Worm (Caenorhabditis elegans) whole organism, L4 larva: ENCODE data around the gene clec-24.

Source experiments
- F44E2.7 ChIP-seq: fragments of 200-800 bp; sonication (Bioruptor generic); IDR thresholded peaks from 2 replicates; pipeline ENCODE4 v2.1.2; 2022; ENCODE audit warnings: missing genetic modification characterization, missing compliant biosample characterization
- Y48G9A.11 ChIP-seq: fragments of 200-800 bp; sonication (Bioruptor generic); IDR thresholded peaks from 2 replicates; pipeline ENCODE4 v1.3.6; 2022; ENCODE audit warnings: missing genetic modification reagents, missing genetic modification characterization, missing compliant biosample characterization
- attf-4 ChIP-seq: sonication (generic microtip); optimal IDR thresholded peaks from 3 replicates; lab custom pipeline; 2017; ENCODE audit warnings: missing biosample characterization, missing genetic modification characterization
- ceh-32 ChIP-seq: sonication (generic microtip); optimal IDR thresholded peaks from 2 replicates; lab custom pipeline; 2016; ENCODE audit warnings: mild to moderate bottlenecking, missing genetic modification characterization, missing compliant biosample characterization; ENCODE audit not compliant: poor library complexity
- ceh-44 ChIP-seq: fragments of 200-800 bp; sonication (Bioruptor generic); IDR thresholded peaks from 2 replicates; pipeline ENCODE4 v1.3.6; 2022; ENCODE audit warnings: missing genetic modification reagents, missing genetic modification characterization, missing compliant biosample characterization
- cey-2 ChIP-seq: sonication (generic microtip); optimal IDR thresholded peaks from 3 replicates; lab custom pipeline; 2017; ENCODE audit warnings: missing genetic modification characterization, mild to moderate bottlenecking, missing compliant biosample characterization, antibody characterized with exemption, borderline replicate concordance; ENCODE audit not compliant: insufficient read depth
- egl-27 ChIP-seq: sonication (generic microtip); optimal IDR thresholded peaks from 3 replicates; lab custom pipeline; 2017; ENCODE audit warnings: missing biosample characterization, missing genetic modification reagents, missing genetic modification characterization
- egl-43 ChIP-seq: fragments of 200-800 bp; sonication (Bioruptor generic); IDR thresholded peaks from 2 replicates; pipeline ENCODE4 v1.3.6; 2022; ENCODE audit warnings: missing genetic modification reagents, missing genetic modification characterization, missing compliant biosample characterization
- hif-1 ChIP-seq, 2 experiments: sonication (generic microtip); optimal IDR thresholded peaks; 2 replicates each; lab custom pipeline; 2016 to 2017; ENCODE audit warnings: missing compliant biosample characterization in 2 of 2, missing genetic modification characterization in 2 of 2, missing genetic modification reagents in 2 of 2, missing genotype in 2 of 2, mild to moderate bottlenecking in 1 of 2
- hlh-30 ChIP-seq: sonication (generic microtip); optimal IDR thresholded peaks from 2 replicates; lab custom pipeline; 2017; ENCODE audit warnings: antibody characterized with exemption, mild to moderate bottlenecking, missing genetic modification characterization, missing compliant biosample characterization; ENCODE audit not compliant: insufficient read depth
- lin-15B ChIP-seq: fragments of 150-350 bp; sonication (generic microtip); optimal IDR thresholded peaks from 3 replicates; lab custom pipeline; 2014; ENCODE audit warnings: missing biosample characterization, missing genetic modification characterization
- lin-38 ChIP-seq: fragments of 200-800 bp; sonication (Bioruptor generic); IDR thresholded peaks from 2 replicates; pipeline ENCODE4 v1.3.6; 2022; ENCODE audit warnings: missing genetic modification reagents, missing genetic modification characterization, missing compliant biosample characterization
- lsy-2 ChIP-seq, 2 experiments: fragments of 150-350 bp in 1 of 2; sonication (generic microtip) in 1 of 2; optimal IDR thresholded peaks; 2 replicates each; lab custom pipeline; 2014 to 2017; ENCODE audit warnings: missing biosample characterization in 2 of 2, missing genetic modification characterization in 2 of 2
- mxl-2 ChIP-seq: fragments of 200-800 bp; sonication (Bioruptor generic); conservative IDR thresholded peaks from 2 replicates; pipeline ENCODE4 v1.3.6; 2022; ENCODE audit warnings: missing genetic modification reagents, missing genetic modification characterization, missing compliant biosample characterization
- nhr-10 ChIP-seq: fragments of 150-350 bp; optimal IDR thresholded peaks from 2 replicates; lab custom pipeline; 2014; ENCODE audit warnings: missing biosample characterization, missing genetic modification characterization
- pha-4 ChIP-seq, 2 experiments: fragments of 150-350 bp in 1 of 2; fragments of 200-800 bp in 1 of 2; sonication (Bioruptor generic) in 1 of 2; IDR thresholded peaks in 1 of 2; optimal IDR thresholded peaks in 1 of 2; 2 replicates each; pipeline versions ENCODE4 v1.3.6 to Lab custom; 2014 to 2022; ENCODE audit warnings: missing genetic modification characterization in 2 of 2, missing genetic modification reagents in 2 of 2, missing biosample characterization in 1 of 2, missing compliant biosample characterization in 1 of 2
- php-3 ChIP-seq: fragments of 200-800 bp; sonication (Bioruptor generic); IDR thresholded peaks from 2 replicates; pipeline ENCODE4 v1.3.6; 2022; ENCODE audit warnings: missing genetic modification reagents, missing genetic modification characterization, missing compliant biosample characterization
- rbr-2 ChIP-seq: sonication (generic microtip); optimal IDR thresholded peaks from 2 replicates; lab custom pipeline; 2016; ENCODE audit warnings: missing genotype, missing genetic modification characterization, missing compliant biosample characterization
- snpc-1.2 ChIP-seq: fragments of 200-800 bp; sonication (Bioruptor generic); IDR thresholded peaks from 2 replicates; pipeline ENCODE4 v1.3.6; 2022; ENCODE audit warnings: missing genetic modification reagents, missing genetic modification characterization, missing compliant biosample characterization
- zfp-3 ChIP-seq: fragments of 200-800 bp; sonication (Bioruptor generic); conservative IDR thresholded peaks from 2 replicates; pipeline ENCODE4 v1.3.6; 2022; ENCODE audit warnings: missing genetic modification reagents, missing genetic modification characterization, missing compliant biosample characterization

clec-24 gene

ce11 chrV:16911934-16912333 lies 50.1 kb downstream of the clec-24 start, which contains the start of gene nhr-116:
nhr-116 (plus strand) TSS chrV:16912234.
- no peak for TF ChIP-seq pha-4 (GFP tag; IDR thresholded peaks at IDR 0.05; lab: Robert Waterston, UW)
- no peak for TF ChIP-seq pha-4 (tag; optimal IDR thresholded peaks at IDR 0.05; lab: Kevin White, UChicago)
- no peak for TF ChIP-seq hif-1 (tag; optimal IDR thresholded peaks at IDR 0.05; lab: Kevin White, UChicago)
- TF ChIP-seq cey-2 (tag; lab: Kevin White, UChicago) = no peak
- no peak for TF ChIP-seq mxl-2 (GFP tag; lab: Robert Waterston, UW)
- no peak for TF ChIP-seq nhr-10
- no peak for TF ChIP-seq lin-38 (GFP tag; lab: Robert Waterston, UW)
- TF ChIP-seq snpc-1.2 (GFP tag; lab: Robert Waterston, UW) = no peak
- TF ChIP-seq attf-4 (tag; lab: Kevin White, UChicago) = no peak
- TF ChIP-seq lin-15B = no peak
- no peak for TF ChIP-seq ceh-44 (GFP tag; lab: Robert Waterston, UW)
- TF ChIP-seq rbr-2 (tag; lab: Kevin White, UChicago) = no peak
- TF ChIP-seq php-3 = no peak
- no peak for TF ChIP-seq egl-27 (tag; lab: Kevin White, UChicago)
- no peak for TF ChIP-seq Y48G9A.11 (GFP tag; lab: Robert Waterston, UW)
- no peak for TF ChIP-seq egl-43
- no peak for TF ChIP-seq ceh-32 (tag; lab: Kevin White, UChicago)
- TF ChIP-seq hlh-30 (tag; lab: Kevin White, UChicago) = no peak
- no peak for TF ChIP-seq F44E2.7 (GFP tag; lab: Robert Waterston, UW)
- no peak for TF ChIP-seq lsy-2 (tag; optimal IDR thresholded peaks at IDR 0.05; lab: Kevin White, UChicago)
- no peak for TF ChIP-seq zfp-3 (GFP tag; lab: Robert Waterston, UW)
